Fruit fly (Drosophila melanogaster) whole organism, embryonic: ENCODE measurements around the gene CG32816.

ENCODE experiments used
- Bgb ChIP-seq: fragments of 200-800 bp; sonication (Bioruptor generic); IDR thresholded peaks from 2 replicates; pipeline ENCODE4 v1.3.6; 2022; ENCODE audit warnings: missing biosample characterization, missing genetic modification characterization; ENCODE audit not compliant: partially characterized antibody
- Bteb2 ChIP-seq: fragments of 200-800 bp; sonication (Bioruptor generic); optimal IDR thresholded peaks from 2 replicates; lab custom pipeline; 2016; ENCODE audit warnings: missing biosample characterization, missing genetic modification characterization
- CG10267 ChIP-seq: fragments of 200-800 bp; sonication (Bioruptor generic); optimal IDR thresholded peaks from 2 replicates; lab custom pipeline; 2018; ENCODE audit warnings: missing biosample characterization, mild to moderate bottlenecking, missing genetic modification characterization, moderate library complexity
- CG10431 ChIP-seq: fragments of 200-800 bp; sonication (Bioruptor generic); optimal IDR thresholded peaks from 3 replicates; lab custom pipeline; 2018; ENCODE audit warnings: missing biosample characterization, mild to moderate bottlenecking, missing genetic modification characterization
- CG11695 ChIP-seq: fragments of 200-800 bp; sonication (Bioruptor generic); IDR thresholded peaks from 3 replicates; pipeline ENCODE4 v1.3.6; 2022; ENCODE audit warnings: missing biosample characterization, missing genetic modification characterization
- CG11723 ChIP-seq: fragments of 200-800 bp; sonication (Bioruptor generic); optimal IDR thresholded peaks from 2 replicates; lab custom pipeline; 2017; ENCODE audit warnings: missing biosample characterization, mild to moderate bottlenecking, missing genetic modification characterization
- CG12769 ChIP-seq: fragments of 200-800 bp; sonication (Bioruptor generic); optimal IDR thresholded peaks from 2 replicates; lab custom pipeline; 2019; ENCODE audit warnings: missing biosample characterization, mild to moderate bottlenecking, missing genetic modification characterization, moderate library complexity
- CG13894 ChIP-seq: fragments of 200-800 bp; sonication (Bioruptor generic); optimal IDR thresholded peaks from 3 replicates; lab custom pipeline; 2018; ENCODE audit warnings: missing biosample characterization, mild to moderate bottlenecking, missing genetic modification characterization, moderate library complexity
- CG14014 ChIP-seq: fragments of 200-800 bp; sonication (Bioruptor generic); IDR thresholded peaks from 2 replicates; pipeline ENCODE4 v1.3.6; 2022; ENCODE audit warnings: missing biosample characterization, missing genetic modification characterization
- CG14710 ChIP-seq: fragments of 200-800 bp; sonication (Bioruptor generic); optimal IDR thresholded peaks from 3 replicates; lab custom pipeline; 2019; ENCODE audit warnings: missing biosample characterization, mild to moderate bottlenecking, missing genetic modification characterization, moderate library complexity
- CG15601 ChIP-seq: fragments of 200-800 bp; sonication (Bioruptor generic); optimal IDR thresholded peaks from 3 replicates; lab custom pipeline; 2019; ENCODE audit warnings: missing biosample characterization, mild to moderate bottlenecking, missing genetic modification characterization, moderate library complexity
- CG1792 ChIP-seq: fragments of 200-800 bp; sonication (Bioruptor generic); optimal IDR thresholded peaks from 2 replicates; lab custom pipeline; 2016; ENCODE audit warnings: missing biosample characterization, missing genetic modification characterization
- CG2199 ChIP-seq: fragments of 200-800 bp; sonication (Bioruptor generic); IDR thresholded peaks from 3 replicates; pipeline ENCODE4 v1.3.6; 2022; ENCODE audit warnings: missing biosample characterization, missing genetic modification characterization
- CG3163 ChIP-seq: fragments of 200-800 bp; sonication (Bioruptor generic); optimal IDR thresholded peaks from 3 replicates; lab custom pipeline; 2016; ENCODE audit warnings: missing biosample characterization, missing genetic modification characterization
- CG32772 ChIP-seq: fragments of 200-800 bp; sonication (Bioruptor generic); IDR thresholded peaks from 2 replicates; pipeline ENCODE4 v1.3.6; 2022; ENCODE audit warnings: missing biosample characterization, missing genetic modification characterization
- CG42726 ChIP-seq: fragments of 200-800 bp; sonication (Bioruptor generic); IDR thresholded peaks from 2 replicates; pipeline ENCODE4 v1.3.6; 2022; ENCODE audit warnings: missing biosample characterization, missing genetic modification characterization; ENCODE audit not compliant: partially characterized antibody
- CG4360 ChIP-seq: fragments of 200-800 bp; sonication (Bioruptor generic); IDR thresholded peaks from 2 replicates; pipeline ENCODE4 v1.3.6; 2022; ENCODE audit warnings: missing biosample characterization, missing genetic modification characterization
- CG7928 ChIP-seq: fragments of 200-800 bp; sonication (Bioruptor generic); optimal IDR thresholded peaks from 2 replicates; lab custom pipeline; 2017; ENCODE audit warnings: missing biosample characterization, mild to moderate bottlenecking, missing genetic modification characterization
- CG9437 ChIP-seq: fragments of 200-800 bp; sonication (Bioruptor generic); optimal IDR thresholded peaks from 2 replicates; lab custom pipeline; 2018; ENCODE audit warnings: missing biosample characterization, mild to moderate bottlenecking, missing genetic modification characterization
- CTCF ChIP-seq: fragments of 200-800 bp; sonication (Bioruptor generic); optimal IDR thresholded peaks from 2 replicates; lab custom pipeline; 2017; ENCODE audit warnings: missing biosample characterization, mild to moderate bottlenecking, missing genetic modification characterization, moderate library complexity
- CkIIα-i1 ChIP-seq: fragments of 200-800 bp; sonication (Bioruptor generic); IDR thresholded peaks from 2 replicates; pipeline ENCODE4 v1.3.6; 2022; ENCODE audit warnings: missing biosample characterization, missing genetic modification characterization
- Dll ChIP-seq: fragments of 200-800 bp; sonication (Bioruptor generic); IDR thresholded peaks from 4 replicates; pipeline ENCODE4 v1.3.6; 2022; ENCODE audit warnings: missing biosample characterization, missing genetic modification characterization; ENCODE audit not compliant: partially characterized antibody
- Dp ChIP-seq: fragments of 200-800 bp; sonication (Bioruptor generic); optimal IDR thresholded peaks from 2 replicates; lab custom pipeline; 2018; ENCODE audit warnings: missing biosample characterization, mild to moderate bottlenecking, missing genetic modification characterization, moderate library complexity
- Lpt ChIP-seq: fragments of >200 bp; optimal IDR thresholded peaks from 2 replicates; lab custom pipeline; 2018; ENCODE audit warnings: missing biosample characterization, missing genetic modification characterization
- Mes4 ChIP-seq: fragments of 200-800 bp; sonication (Bioruptor generic); optimal IDR thresholded peaks from 2 replicates; lab custom pipeline; 2016; ENCODE audit warnings: missing biosample characterization, missing genetic modification characterization
- Opbp ChIP-seq: fragments of 200-800 bp; sonication (Bioruptor generic); IDR thresholded peaks from 3 replicates; pipeline ENCODE4 v1.3.6; 2022; ENCODE audit warnings: missing biosample characterization, missing genetic modification characterization; ENCODE audit not compliant: partially characterized antibody
- Scr ChIP-seq: fragments of 200-800 bp; sonication (Bioruptor generic); IDR thresholded peaks from 2 replicates; pipeline ENCODE4 v1.3.6; 2022; ENCODE audit warnings: missing biosample characterization, missing genetic modification characterization; ENCODE audit not compliant: partially characterized antibody
- Sin3A ChIP-seq: fragments of >200 bp; optimal IDR thresholded peaks from 2 replicates; lab custom pipeline; 2018
- Ssrp ChIP-seq: fragments of 200-800 bp; sonication (Bioruptor generic); optimal IDR thresholded peaks from 2 replicates; lab custom pipeline; 2018; ENCODE audit warnings: missing biosample characterization, mild to moderate bottlenecking, missing genetic modification characterization, moderate library complexity
- amos ChIP-seq: fragments of 200-800 bp; sonication (Bioruptor generic); IDR thresholded peaks from 2 replicates; pipeline ENCODE4 v1.3.6; 2022; ENCODE audit warnings: missing biosample characterization, missing genetic modification characterization; ENCODE audit not compliant: partially characterized antibody
- ap ChIP-seq: fragments of 200-800 bp; sonication (Bioruptor generic); IDR thresholded peaks from 2 replicates; pipeline ENCODE4 v1.3.6; 2022; ENCODE audit warnings: missing biosample characterization, missing genetic modification characterization
- bsh ChIP-seq, 2 experiments: fragments of 200-800 bp; sonication (Bioruptor generic); optimal IDR thresholded peaks; 2 replicates each; lab custom pipeline; 2017 to 2018; ENCODE audit warnings: mild to moderate bottlenecking in 2 of 2, missing biosample characterization in 2 of 2, missing genetic modification characterization in 2 of 2, moderate library complexity in 1 of 2
- btn ChIP-seq: fragments of 200-800 bp; sonication (Bioruptor generic); optimal IDR thresholded peaks from 2 replicates; lab custom pipeline; 2016; ENCODE audit warnings: missing biosample characterization, missing genetic modification characterization
- cas ChIP-seq: fragments of 200-800 bp; sonication (Bioruptor generic); IDR thresholded peaks from 2 replicates; pipeline ENCODE4 v1.3.6; 2022; ENCODE audit warnings: missing biosample characterization, missing genetic modification characterization
- cato ChIP-seq: fragments of 200-800 bp; sonication (Bioruptor generic); optimal IDR thresholded peaks from 2 replicates; lab custom pipeline; 2016; ENCODE audit warnings: missing biosample characterization, missing genetic modification characterization, borderline replicate concordance
- da ChIP-seq: fragments of 200-800 bp; sonication (Bioruptor generic); optimal IDR thresholded peaks from 2 replicates; lab custom pipeline; 2016; ENCODE audit warnings: missing biosample characterization, missing genetic modification characterization
- dysf ChIP-seq: fragments of 200-800 bp; sonication (Bioruptor generic); IDR thresholded peaks from 3 replicates; pipeline ENCODE4 v1.3.6; 2022; ENCODE audit warnings: missing biosample characterization, missing genetic modification characterization
- fu2 ChIP-seq: fragments of 200-800 bp; sonication (Bioruptor generic); optimal IDR thresholded peaks from 2 replicates; lab custom pipeline; 2016; ENCODE audit warnings: missing biosample characterization, missing genetic modification characterization
- gem ChIP-seq: fragments of 200-800 bp; sonication (Bioruptor generic); optimal IDR thresholded peaks from 2 replicates; lab custom pipeline; 2019; ENCODE audit warnings: missing biosample characterization, mild to moderate bottlenecking, missing genetic modification characterization, moderate library complexity
- ham ChIP-seq: fragments of 200-800 bp; sonication (Bioruptor generic); IDR thresholded peaks from 2 replicates; pipeline ENCODE4 v1.3.6; 2022; ENCODE audit warnings: missing biosample characterization, missing genetic modification characterization
- ken ChIP-seq: fragments of 200-800 bp; sonication (Bioruptor generic); IDR thresholded peaks from 3 replicates; pipeline ENCODE4 v1.3.6; 2022; ENCODE audit warnings: missing biosample characterization, missing genetic modification characterization
- knrl ChIP-seq: fragments of 200-800 bp; sonication (Bioruptor generic); IDR thresholded peaks from 3 replicates; pipeline ENCODE4 v1.3.6; 2022; ENCODE audit warnings: missing biosample characterization, missing genetic modification characterization; ENCODE audit not compliant: partially characterized antibody
- nom ChIP-seq: fragments of 200-800 bp; sonication (Bioruptor generic); optimal IDR thresholded peaks from 2 replicates; lab custom pipeline; 2017; ENCODE audit warnings: missing biosample characterization, missing genetic modification characterization, mild to moderate bottlenecking, moderate library complexity, missing genetic modification reagents
- pb ChIP-seq: fragments of 200-800 bp; sonication (Bioruptor generic); optimal IDR thresholded peaks from 3 replicates; lab custom pipeline; 2016; ENCODE audit warnings: missing biosample characterization, missing genetic modification characterization
- pita ChIP-seq: fragments of 200-800 bp; sonication (Bioruptor generic); optimal IDR thresholded peaks from 2 replicates; lab custom pipeline; 2017; ENCODE audit warnings: missing biosample characterization, mild to moderate bottlenecking, missing genetic modification characterization
- sc ChIP-seq, 3 experiments: fragments of >200 bp in 2 of 3; fragments of 200-800 bp in 1 of 3; sonication (Bioruptor generic) in 1 of 3; optimal IDR thresholded peaks; 2 replicates in 2 of 3; 3 replicates in 1 of 3; lab custom pipeline; 2017; ENCODE audit warnings: mild to moderate bottlenecking in 1 of 3, missing biosample characterization in 1 of 3, missing genetic modification characterization in 1 of 3, missing genetic modification reagents in 1 of 3
- sens ChIP-seq: fragments of 200-800 bp; sonication (Bioruptor generic); peaks from one replicate; lab custom pipeline; 2016; ENCODE audit warnings: missing biosample characterization, missing genetic modification characterization
- seq ChIP-seq: fragments of 200-800 bp; sonication (Bioruptor generic); IDR thresholded peaks from 2 replicates; pipeline ENCODE4 v1.3.6; 2022; ENCODE audit warnings: missing biosample characterization, missing genetic modification characterization
- stwl ChIP-seq: fragments of 200-800 bp; sonication (Bioruptor generic); optimal IDR thresholded peaks from 3 replicates; lab custom pipeline; 2018; ENCODE audit warnings: missing biosample characterization, mild to moderate bottlenecking, missing genetic modification characterization, moderate library complexity
- vfl ChIP-seq: fragments of 200-800 bp; sonication (Bioruptor generic); optimal IDR thresholded peaks from 2 replicates; lab custom pipeline; 2016; ENCODE audit warnings: missing biosample characterization, missing genetic modification characterization
- zfh1 ChIP-seq: fragments of 200-800 bp; sonication (Bioruptor generic); IDR thresholded peaks from 3 replicates; pipeline ENCODE4 v1.3.6; 2022; ENCODE audit warnings: missing biosample characterization, missing genetic modification characterization

Gene CG32816

dm6 chrX:361418-361817 lies 109.1 kb downstream of the CG32816 start:
- TF ChIP-seq bsh (GFP tag; optimal IDR thresholded peaks at IDR 0.05; lab: Kevin White, UChicago) (peak in 1 of 2 experiments; percentile 55), amos (peak; percentile 11; the same call in 1 of the 2 replicates), cas (GFP tag; lab: Robert Waterston, UW) (no peak), Opbp (0 out of 3 replicates have a peak, but pooled peaks have one; percentile 36), nom (peak; percentile 67), pita (GFP tag; lab: Kevin White, UChicago) (peak; percentile 16), Bgb (peak; percentile 52), stwl (tag; lab: Kevin White, UChicago) (peak; percentile 56), CG2199 (GFP tag; lab: Robert Waterston, UW) (peak; percentile 90; the same call in 2 of the 3 replicates), Ssrp (tag; lab: Kevin White, UChicago) (no peak), CTCF (GFP tag; lab: Kevin White, UChicago) (peak; percentile 77), CG42726 (GFP tag; lab: Robert Waterston, UW) (0 out of 2 replicates have a peak, but pooled peaks have one; percentile 30), da (GFP tag; lab: Kevin White, UChicago) (no peak), CG32772 (no peak), zfh1 (GFP tag; lab: Robert Waterston, UW) (no peak), Bteb2 (GFP tag; lab: Kevin White, UChicago) (no peak)

- TF ChIP-seq CkIIα-i1 (no peak), btn (GFP tag; lab: Kevin White, UChicago) (no peak), ham (no peak), Sin3A (lab: Kevin White, UChicago) (no peak), CG11723 (GFP tag; lab: Kevin White, UChicago) (no peak), cato (no peak), fu2 (GFP tag; lab: Kevin White, UChicago) (no peak), Dll (GFP tag; lab: Robert Waterston, UW) (no peak), CG2199 (GFP tag; lab: Robert Waterston, UW) (peak; percentile 82; the same call in 2 of the 3 replicates), CG10267 (tag; lab: Kevin White, UChicago) (no peak), ap (GFP tag; lab: Robert Waterston, UW) (no peak), CG10431 (GFP tag; lab: Kevin White, UChicago) (no peak), CG3163 (GFP tag; lab: Kevin White, UChicago) (no peak), CG4360 (GFP tag; lab: Robert Waterston, UW) (no peak), pb (GFP tag; lab: Kevin White, UChicago) (no peak), CG11695 (no peak), CG7928 (no peak), CG14014 (no peak), CG14710 (tag; lab: Kevin White, UChicago) (no peak), Scr (GFP tag; lab: Robert Waterston, UW) (no peak), Mes4 (GFP tag; lab: Kevin White, UChicago) (no peak), Dp (no peak), CG9437 (GFP tag; lab: Kevin White, UChicago) (no peak), vfl (no peak), knrl (no peak), CG1792 (GFP tag; lab: Kevin White, UChicago) (no peak), seq (GFP tag; lab: Robert Waterston, UW) (no peak), sens (peak; percentile 75), CG13894 (peak; percentile 89), CG15601 (no peak), CG12769 (tag; lab: Kevin White, UChicago) (peak; percentile 17), dysf (GFP tag; lab: Robert Waterston, UW) (no peak), ken (no peak), Lpt (GFP tag; lab: Kevin White, UChicago) (no peak), gem (no peak), sc (optimal IDR thresholded peaks at IDR 0.05; lab: Kevin White, UChicago) (no peak), sc (GFP tag; optimal IDR thresholded peaks at IDR 0.05; lab: Kevin White, UChicago) (no peak)
Measured at dm6 chrX:356232-356631, 114.3 kb downstream of the CG32816 start, which contains the start of gene y. Gene y (plus strand): TSS chrX:356509.
